Worm (Caenorhabditis elegans): ENCODE measurements around the gene nac-2.

DNA sequence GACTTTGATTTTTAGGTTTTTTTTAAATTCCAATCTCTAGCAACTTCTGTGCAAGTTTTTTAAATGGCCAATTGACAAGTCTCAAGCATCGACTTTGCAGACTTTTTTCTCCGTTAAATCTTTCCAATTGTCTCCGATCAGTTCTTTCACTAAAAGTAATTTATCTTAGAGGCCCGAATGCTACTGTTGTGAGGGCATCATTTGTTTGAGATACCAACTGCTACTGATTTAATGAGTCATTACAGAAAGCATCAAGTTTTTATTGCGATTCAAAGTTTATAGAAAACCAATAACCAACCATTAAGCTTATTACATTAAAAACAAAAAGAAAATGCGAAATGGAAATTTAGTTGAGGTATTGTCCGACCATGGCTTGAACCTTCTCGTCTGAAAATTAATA, 37.0 kb upstream of the nac-2 start:
- TF ChIP-seq ztf-11 (tag; optimal IDR thresholded peaks at IDR 0.05), result no peak
- no peak for TF ChIP-seq nhr-11 (tag; optimal IDR thresholded peaks at IDR 0.05)
- TF ChIP-seq egl-27 (tag; optimal IDR thresholded peaks at IDR 0.05), result no peak
- TF ChIP-seq nhr-237 (tag; optimal IDR thresholded peaks at IDR 0.05), result no peak
- no peak for TF ChIP-seq nhr-85 (tag)
